Fruit fly (Drosophila melanogaster) whole organism, pupa: ENCODE data around the gene CG11760.

Experiments
- CG10348 ChIP-seq: fragments of 200-800 bp; sonication (Bioruptor generic); IDR thresholded peaks from 2 replicates; pipeline ENCODE4 v1.3.6; 2022; ENCODE audit warnings: missing biosample characterization, missing genetic modification characterization
- CG12605 ChIP-seq: fragments of 200-800 bp; sonication (Bioruptor generic); IDR thresholded peaks from 2 replicates; pipeline ENCODE4 v1.3.6; 2022; ENCODE audit warnings: missing biosample characterization, missing genetic modification characterization
- CG13204 ChIP-seq: fragments of 200-800 bp; sonication (Bioruptor generic); optimal IDR thresholded peaks from 2 replicates; lab custom pipeline; 2018; ENCODE audit warnings: missing biosample characterization, mild to moderate bottlenecking, missing genetic modification characterization, moderate library complexity
- CG14655 ChIP-seq: fragments of 200-800 bp; sonication (Bioruptor generic); optimal IDR thresholded peaks from 3 replicates; lab custom pipeline; 2017; ENCODE audit warnings: mild to moderate bottlenecking, missing biosample characterization, missing genetic modification reagents, missing genetic modification characterization
- CG15710 ChIP-seq: fragments of 200-800 bp; sonication (Bioruptor generic); optimal IDR thresholded peaks from 2 replicates; lab custom pipeline; 2018; ENCODE audit warnings: missing biosample characterization, mild to moderate bottlenecking, missing genetic modification characterization, moderate library complexity
- CG17806 ChIP-seq: fragments of 200-800 bp; sonication (Bioruptor generic); optimal IDR thresholded peaks from 2 replicates; lab custom pipeline; 2018; ENCODE audit warnings: missing biosample characterization, mild to moderate bottlenecking, missing genetic modification characterization, moderate library complexity
- CG32121 ChIP-seq: fragments of 200-800 bp; sonication (Bioruptor generic); IDR thresholded peaks from 2 replicates; pipeline ENCODE4 v1.3.6; 2022; ENCODE audit warnings: missing biosample characterization, missing genetic modification characterization
- CG34367 ChIP-seq: fragments of 200-800 bp; sonication (Bioruptor generic); optimal IDR thresholded peaks from 2 replicates; lab custom pipeline; 2018; ENCODE audit warnings: missing biosample characterization, mild to moderate bottlenecking, missing genetic modification characterization
- CG4496 ChIP-seq: fragments of 200-800 bp; sonication (Bioruptor generic); IDR thresholded peaks from 3 replicates; pipeline ENCODE4 v1.3.6; 2022; ENCODE audit warnings: missing biosample characterization, missing genetic modification characterization
- CG8159 ChIP-seq: fragments of 200-800 bp; sonication (Bioruptor generic); optimal IDR thresholded peaks from 3 replicates; lab custom pipeline; 2018; ENCODE audit warnings: missing biosample characterization, mild to moderate bottlenecking, missing genetic modification characterization, moderate library complexity
- CG8301 ChIP-seq: fragments of 200-800 bp; sonication (Bioruptor generic); optimal IDR thresholded peaks from 2 replicates; lab custom pipeline; 2018; ENCODE audit warnings: missing biosample characterization, mild to moderate bottlenecking, missing genetic modification characterization
- CG9948 ChIP-seq: fragments of 200-800 bp; sonication (Bioruptor generic); optimal IDR thresholded peaks from 2 replicates; lab custom pipeline; 2018; ENCODE audit warnings: missing biosample characterization, mild to moderate bottlenecking, missing genetic modification characterization, moderate library complexity
- D1 ChIP-seq: fragments of 200-800 bp; sonication (Bioruptor generic); optimal IDR thresholded peaks from 2 replicates; lab custom pipeline; 2018; ENCODE audit warnings: missing biosample characterization, mild to moderate bottlenecking, missing genetic modification characterization, moderate library complexity
- EcR ChIP-seq: fragments of 200-800 bp; sonication (Bioruptor generic); optimal IDR thresholded peaks from 3 replicates; lab custom pipeline; 2019; ENCODE audit warnings: missing biosample characterization, missing genetic modification characterization, mild to moderate bottlenecking, moderate library complexity, missing genetic modification reagents
- Ets98B ChIP-seq: fragments of 200-800 bp; sonication (Bioruptor generic); IDR thresholded peaks from 2 replicates; pipeline ENCODE4 v1.3.6; 2022; ENCODE audit warnings: missing biosample characterization, missing genetic modification characterization
- Pif1A ChIP-seq: fragments of 200-800 bp; sonication (Bioruptor generic); optimal IDR thresholded peaks from 3 replicates; lab custom pipeline; 2016; ENCODE audit warnings: missing biosample characterization, missing genetic modification characterization
- Pif1B ChIP-seq: fragments of 200-800 bp; sonication (Bioruptor generic); optimal IDR thresholded peaks from 3 replicates; lab custom pipeline; 2016; ENCODE audit warnings: missing biosample characterization, missing genetic modification characterization
- Snoo ChIP-seq: fragments of 200-800 bp; sonication (Bioruptor generic); optimal IDR thresholded peaks from 3 replicates; lab custom pipeline; 2017; ENCODE audit warnings: missing biosample characterization, mild to moderate bottlenecking, missing genetic modification characterization, inconsistent platforms
- fd96Ca ChIP-seq: fragments of 200-800 bp; sonication (Bioruptor generic); IDR thresholded peaks from 3 replicates; pipeline ENCODE4 v1.3.6; 2022; ENCODE audit warnings: missing biosample characterization, missing genetic modification characterization
- gl ChIP-seq: fragments of 200-800 bp; sonication (Bioruptor generic); optimal IDR thresholded peaks from 2 replicates; lab custom pipeline; 2018; ENCODE audit warnings: missing biosample characterization, mild to moderate bottlenecking, missing genetic modification characterization
- rn ChIP-seq: fragments of 200-800 bp; sonication (Bioruptor generic); IDR thresholded peaks from 2 replicates; pipeline ENCODE4 v1.3.6; 2022; ENCODE audit warnings: missing biosample characterization, missing genetic modification characterization

Gene CG11760

dm6 chr3R:8741941-8742340, 22.9 kb downstream of the CG11760 start:
- no peak for TF ChIP-seq Snoo (tag; lab: Kevin White, UChicago)
- no peak for TF ChIP-seq Pif1A (GFP tag; lab: Kevin White, UChicago)
- no peak for TF ChIP-seq CG15710
- no peak for TF ChIP-seq Pif1B (GFP tag; lab: Kevin White, UChicago)
- TF ChIP-seq CG10348: no peak
- TF ChIP-seq, all 21 proteins: peak for 0

- TF ChIP-seq CG34367 (tag; lab: Kevin White, UChicago) (no peak), EcR (GFP tag; lab: Kevin White, UChicago) (peak; percentile 65), CG32121 (GFP tag; lab: Robert Waterston, UW) (no peak)
- TF ChIP-seq, all 21 proteins: peak for 1
These were observed 23.7 kb downstream of the CG11760 start for dm6 chr3R:8742661-8743060.

dm6 chr3R:8744198-8744597, 25.2 kb downstream of the CG11760 start:
- TF ChIP-seq CG12605: 0 out of 2 replicates have a peak, but pooled peaks have one; percentile 19
- peak; percentile 24; the same call in 1 of the 3 replicates for TF ChIP-seq CG4496
- no peak for TF ChIP-seq gl (tag; lab: Kevin White, UChicago)
- peak; percentile 61 for TF ChIP-seq Pif1B (GFP tag; lab: Kevin White, UChicago)
- TF ChIP-seq CG8301: peak; percentile 30
- no peak; the same call in 1 of the 2 replicates for TF ChIP-seq CG32121 (GFP tag; lab: Robert Waterston, UW)
- peak; percentile 21 for TF ChIP-seq CG15710
- peak; percentile 34 for TF ChIP-seq CG9948 (tag; lab: Kevin White, UChicago)
- TF ChIP-seq CG34367 (tag; lab: Kevin White, UChicago): no peak
- TF ChIP-seq CG17806: peak; percentile 48
- TF ChIP-seq Pif1A (GFP tag; lab: Kevin White, UChicago): peak; percentile 75
- TF ChIP-seq Snoo (tag; lab: Kevin White, UChicago): peak; percentile 46
- no peak for TF ChIP-seq D1 (tag; lab: Kevin White, UChicago)
- peak; percentile 35; the same call in 1 of the 2 replicates for TF ChIP-seq Ets98B (GFP tag; lab: Robert Waterston, UW)
- TF ChIP-seq CG13204 (GFP tag; lab: Kevin White, UChicago): no peak
- peak; percentile 44 for TF ChIP-seq CG14655 (GFP tag; lab: Kevin White, UChicago)
- TF ChIP-seq EcR (GFP tag; lab: Kevin White, UChicago): no peak
- peak; percentile 10 for TF ChIP-seq CG8159
- peak; percentile 74 for TF ChIP-seq fd96Ca (GFP tag; lab: Robert Waterston, UW)
- no peak for TF ChIP-seq rn
- TF ChIP-seq CG10348: no peak

dm6 chr3R:8746354-8746753, 27.4 kb downstream of the CG11760 start:
- TF ChIP-seq CG4496 (peak; percentile 87), Ets98B (GFP tag; lab: Robert Waterston, UW) (peak; percentile 73), Snoo (tag; lab: Kevin White, UChicago) (peak; percentile 80), CG8159 (peak; percentile 86), CG9948 (tag; lab: Kevin White, UChicago) (peak; percentile 78), CG8301 (peak; percentile 76), EcR (GFP tag; lab: Kevin White, UChicago) (no peak), gl (tag; lab: Kevin White, UChicago) (peak; percentile 42), CG13204 (GFP tag; lab: Kevin White, UChicago) (peak; percentile 6), D1 (tag; lab: Kevin White, UChicago) (peak; percentile 56), rn (0 out of 2 replicates have a peak, but pooled peaks have one; percentile 28), fd96Ca (GFP tag; lab: Robert Waterston, UW) (peak; percentile 52), CG15710 (peak; percentile 77), CG14655 (GFP tag; lab: Kevin White, UChicago) (peak; percentile 72), Pif1A (GFP tag; lab: Kevin White, UChicago) (peak; percentile 95), CG34367 (tag; lab: Kevin White, UChicago) (peak; percentile 68), CG17806 (peak; percentile 79), Pif1B (GFP tag; lab: Kevin White, UChicago) (peak; percentile 92), CG10348 (no peak), CG12605 (peak; percentile 84), CG32121 (GFP tag; lab: Robert Waterston, UW) (peak; percentile 84)

dm6 chr3R:8747134-8747870, 28.3 kb downstream of the CG11760 start, which contains the start of the genes CG9801 and Nasp:
TSS of gene CG9801 (minus strand) at chr3R:8747675.
TSS of gene Nasp (plus strand) at chr3R:8747798.
- peak; percentile 2 for TF ChIP-seq CG9948 (tag; lab: Kevin White, UChicago)
- peak; percentile 17; the same call in 1 of the 2 replicates for TF ChIP-seq Ets98B (GFP tag; lab: Robert Waterston, UW)
- peak; percentile 18 for TF ChIP-seq Pif1A (GFP tag; lab: Kevin White, UChicago)
- peak; percentile 21 for TF ChIP-seq Snoo (tag; lab: Kevin White, UChicago)
- no peak for TF ChIP-seq CG14655 (GFP tag; lab: Kevin White, UChicago)
- 0 out of 2 replicates have a peak, but pooled peaks have one; percentile 6 for TF ChIP-seq CG12605
- no peak for TF ChIP-seq CG10348
